Worm (Caenorhabditis elegans) whole organism, mixed stage, embryonic: ENCODE data around the gene ZK666.12.

ENCODE experiments used
- ceh-43 ChIP-seq: fragments of 200-800 bp; sonication (Bioruptor generic); optimal IDR thresholded peaks from 2 replicates; lab custom pipeline; 2018; ENCODE audit warnings: mild to moderate bottlenecking, missing genetic modification characterization, moderate library complexity, missing compliant biosample characterization
- mab-5 ChIP-seq: fragments of 150-350 bp; optimal IDR thresholded peaks from 2 replicates; lab custom pipeline; 2014; ENCODE audit warnings: missing biosample characterization, missing genetic modification characterization
- pha-4 ChIP-seq: fragments of 150-350 bp; optimal IDR thresholded peaks from 2 replicates; lab custom pipeline; 2018; ENCODE audit warnings: missing biosample characterization, missing genetic modification reagents, missing genetic modification characterization
- snpc-4 ChIP-seq: fragments of 150-350 bp; optimal IDR thresholded peaks from 2 replicates; lab custom pipeline; 2014; ENCODE audit warnings: missing biosample characterization, missing genetic modification characterization
- unc-39 ChIP-seq: fragments of 150-350 bp; optimal IDR thresholded peaks from 2 replicates; lab custom pipeline; 2014; ENCODE audit warnings: missing biosample characterization, missing genetic modification characterization
- unc-62 ChIP-seq: fragments of 150-350 bp; optimal IDR thresholded peaks from 2 replicates; lab custom pipeline; 2014; ENCODE audit warnings: missing biosample characterization, missing genetic modification reagents, missing genetic modification characterization

DNA sequence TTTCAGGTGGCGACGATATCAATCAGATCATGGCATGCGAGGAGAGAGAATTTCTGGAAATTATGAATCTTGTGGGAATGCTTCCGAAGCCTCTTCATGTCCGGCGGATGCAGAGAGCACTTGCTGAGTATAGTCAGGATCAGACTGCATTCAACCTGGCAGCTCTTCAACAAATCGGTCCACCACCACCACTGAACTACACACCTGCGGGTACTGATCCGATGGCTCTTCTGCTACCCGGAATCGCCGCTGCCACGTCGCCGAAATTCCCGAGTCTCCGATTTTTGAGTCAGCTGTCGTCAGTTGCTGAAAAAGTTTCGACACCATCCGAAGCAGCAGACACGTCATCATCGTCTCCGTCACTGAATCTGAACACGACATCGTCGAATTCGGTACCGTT is 34.9 kb downstream of the ZK666.12 start:
- TF ChIP-seq mab-5 (tag; lab: Kevin White, UChicago): no peak
- TF ChIP-seq unc-62 (GFP tag; lab: Kevin White, UChicago): no peak
- TF ChIP-seq snpc-4: no peak
- no peak for TF ChIP-seq unc-39
- no peak for TF ChIP-seq pha-4
- TF ChIP-seq ceh-43: no peak
